Worm (Caenorhabditis elegans) whole organism, mixed stage, embryonic: ENCODE data around the gene lelo-4.

Experiments
- M03D4.4 ChIP-seq: sonication (generic microtip); optimal IDR thresholded peaks from 2 replicates; lab custom pipeline; 2017; ENCODE audit warnings: mild to moderate bottlenecking, missing genetic modification characterization, missing compliant biosample characterization
- bed-3 ChIP-seq: fragments of 200-800 bp; sonication (Bioruptor generic); optimal IDR thresholded peaks from 3 replicates; lab custom pipeline; 2018; ENCODE audit warnings: mild to moderate bottlenecking, missing genetic modification characterization, moderate library complexity, missing compliant biosample characterization
- blmp-1 ChIP-seq: fragments of 150-350 bp; optimal IDR thresholded peaks from 2 replicates; lab custom pipeline; 2014; ENCODE audit warnings: missing biosample characterization, missing genetic modification characterization
- ceh-39 ChIP-seq: fragments of 150-350 bp; optimal IDR thresholded peaks from 2 replicates; lab custom pipeline; 2014; ENCODE audit warnings: missing biosample characterization, missing genetic modification characterization
- ceh-83 ChIP-seq: fragments of 200-800 bp; sonication (Bioruptor generic); optimal IDR thresholded peaks from 2 replicates; lab custom pipeline; 2018; ENCODE audit warnings: mild to moderate bottlenecking, missing genetic modification characterization, missing compliant biosample characterization
- ces-1 ChIP-seq: fragments of 150-350 bp; optimal IDR thresholded peaks from 2 replicates; lab custom pipeline; 2014; ENCODE audit warnings: missing biosample characterization, missing genetic modification reagents, missing genetic modification characterization
- cnd-1 ChIP-seq: fragments of 200-800 bp; sonication (Bioruptor generic); optimal IDR thresholded peaks from 2 replicates; lab custom pipeline; 2018; ENCODE audit warnings: mild to moderate bottlenecking, missing genetic modification characterization, missing compliant biosample characterization
- drap-1 ChIP-seq: fragments of 200-800 bp; sonication (Bioruptor generic); optimal IDR thresholded peaks from 3 replicates; lab custom pipeline; 2018; ENCODE audit warnings: mild to moderate bottlenecking, missing genetic modification characterization, missing compliant biosample characterization
- elt-1 ChIP-seq: sonication (generic microtip); optimal IDR thresholded peaks from 2 replicates; lab custom pipeline; 2017; ENCODE audit warnings: missing genetic modification characterization, mild to moderate bottlenecking, missing compliant biosample characterization, antibody characterized with exemption, moderate library complexity, borderline replicate concordance; ENCODE audit not compliant: insufficient read depth
- elt-3 ChIP-seq: fragments of 150-350 bp; optimal IDR thresholded peaks from 2 replicates; lab custom pipeline; 2014; ENCODE audit warnings: missing biosample characterization, missing genetic modification characterization
- flh-1 ChIP-seq: fragments of 200-800 bp; sonication (Bioruptor generic); optimal IDR thresholded peaks from 2 replicates; lab custom pipeline; 2018; ENCODE audit warnings: mild to moderate bottlenecking, missing genetic modification characterization, moderate library complexity, missing compliant biosample characterization
- ham-2 ChIP-seq: fragments of 200-800 bp; sonication (Bioruptor generic); optimal IDR thresholded peaks from 2 replicates; lab custom pipeline; 2018; ENCODE audit warnings: mild to moderate bottlenecking, missing genetic modification characterization, missing compliant biosample characterization
- hlh-1 ChIP-seq: fragments of 150-350 bp; optimal IDR thresholded peaks from 2 replicates; lab custom pipeline; 2014; ENCODE audit warnings: missing biosample characterization, missing genetic modification reagents, missing genetic modification characterization
- lin-13 ChIP-seq: fragments of 150-350 bp; optimal IDR thresholded peaks from 2 replicates; lab custom pipeline; 2014; ENCODE audit warnings: missing biosample characterization, missing genetic modification characterization
- lin-32 ChIP-seq: fragments of 200-800 bp; sonication (Bioruptor generic); optimal IDR thresholded peaks from 2 replicates; lab custom pipeline; 2018; ENCODE audit warnings: mild to moderate bottlenecking, missing genetic modification characterization, missing compliant biosample characterization
- lsy-2 ChIP-seq: fragments of 150-350 bp; optimal IDR thresholded peaks from 2 replicates; lab custom pipeline; 2014; ENCODE audit warnings: missing biosample characterization, missing genetic modification characterization
- mab-5 ChIP-seq: fragments of 150-350 bp; optimal IDR thresholded peaks from 2 replicates; lab custom pipeline; 2014; ENCODE audit warnings: missing biosample characterization, missing genetic modification characterization
- mep-1 ChIP-seq: fragments of 150-350 bp; optimal IDR thresholded peaks from 2 replicates; lab custom pipeline; 2017; ENCODE audit warnings: missing biosample characterization, missing genetic modification reagents, missing genetic modification characterization, inconsistent platforms
- mls-2 ChIP-seq: sonication (generic microtip); optimal IDR thresholded peaks from 2 replicates; lab custom pipeline; 2016; ENCODE audit warnings: mild to moderate bottlenecking, missing genetic modification characterization, moderate library complexity, missing compliant biosample characterization
- nhr-2 ChIP-seq: fragments of 150-350 bp; optimal IDR thresholded peaks from 2 replicates; lab custom pipeline; 2014; ENCODE audit warnings: missing biosample characterization, missing genetic modification characterization
- nhr-237 ChIP-seq: fragments of 150-350 bp; optimal IDR thresholded peaks from 2 replicates; lab custom pipeline; 2014; ENCODE audit warnings: missing biosample characterization, missing genetic modification characterization
- nhr-28 ChIP-seq: fragments of 150-350 bp; optimal IDR thresholded peaks from 2 replicates; lab custom pipeline; 2014; ENCODE audit warnings: missing biosample characterization, missing genetic modification characterization
- nhr-76 ChIP-seq: sonication (generic microtip); optimal IDR thresholded peaks from 2 replicates; lab custom pipeline; 2017; ENCODE audit warnings: missing biosample characterization, missing genetic modification characterization
- pha-4 ChIP-seq: fragments of 150-350 bp; optimal IDR thresholded peaks from 2 replicates; lab custom pipeline; 2018; ENCODE audit warnings: missing biosample characterization, missing genetic modification reagents, missing genetic modification characterization
- sem-2 ChIP-seq: fragments of 200-800 bp; sonication (Bioruptor generic); optimal IDR thresholded peaks from 2 replicates; lab custom pipeline; 2018; ENCODE audit warnings: mild to moderate bottlenecking, missing genetic modification characterization, missing compliant biosample characterization
- snpc-4 ChIP-seq: fragments of 150-350 bp; optimal IDR thresholded peaks from 2 replicates; lab custom pipeline; 2014; ENCODE audit warnings: missing biosample characterization, missing genetic modification characterization
- sptf-1 ChIP-seq: sonication (generic microtip); optimal IDR thresholded peaks from 2 replicates; lab custom pipeline; 2017; ENCODE audit warnings: mild to moderate bottlenecking, missing genetic modification characterization, moderate library complexity, missing compliant biosample characterization
- tbx-8 ChIP-seq: fragments of 200-800 bp; sonication (Bioruptor generic); optimal IDR thresholded peaks from 2 replicates; lab custom pipeline; 2018; ENCODE audit warnings: mild to moderate bottlenecking, missing genetic modification characterization, moderate library complexity, missing compliant biosample characterization
- unc-120 ChIP-seq: sonication (generic microtip); optimal IDR thresholded peaks from 2 replicates; lab custom pipeline; 2017; ENCODE audit warnings: missing genetic modification characterization, missing compliant biosample characterization; ENCODE audit not compliant: poor library complexity, severe bottlenecking
- unc-62 ChIP-seq: fragments of 150-350 bp; optimal IDR thresholded peaks from 2 replicates; lab custom pipeline; 2014; ENCODE audit warnings: missing biosample characterization, missing genetic modification reagents, missing genetic modification characterization
- zip-8 ChIP-seq: fragments of 150-350 bp; optimal IDR thresholded peaks from 2 replicates; lab custom pipeline; 2014; ENCODE audit warnings: missing biosample characterization, missing genetic modification characterization
- ztf-11 ChIP-seq: fragments of 150-350 bp; optimal IDR thresholded peaks from 2 replicates; lab custom pipeline; 2014; ENCODE audit warnings: missing biosample characterization, missing genetic modification characterization

Gene lelo-4

DNA sequence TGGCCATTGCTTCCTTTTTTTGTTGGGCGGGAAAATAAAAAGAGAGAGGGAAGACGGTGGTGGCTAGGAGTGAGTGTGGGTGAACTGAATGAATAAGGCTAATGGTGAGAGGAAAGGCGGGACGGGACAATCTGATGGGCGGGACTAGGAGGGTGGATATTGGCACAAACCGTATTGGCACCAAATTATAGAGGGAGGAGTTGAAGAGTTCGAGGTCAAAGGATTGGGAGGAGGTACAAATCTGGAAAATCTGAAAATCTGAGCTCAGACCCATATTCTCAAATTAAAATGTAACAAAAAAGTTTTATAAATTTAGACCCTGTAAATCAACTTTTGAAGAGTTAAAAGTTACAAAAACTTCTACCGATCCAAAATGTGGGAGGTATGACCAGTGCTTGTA, 24.1 kb downstream of the lelo-4 start, which contains the start of gene hlh-14:
Gene hlh-14, minus strand, starts transcription at position 101 of the 400 bp plus-strand sequence.
- no peak for TF ChIP-seq snpc-4 (tag; lab: Kevin White, UChicago)
- TF ChIP-seq nhr-237 (tag; lab: Kevin White, UChicago) = no peak
- TF ChIP-seq mep-1 (tag; lab: Kevin White, UChicago) = no peak
- no peak for TF ChIP-seq unc-62
- TF ChIP-seq hlh-1 (tag; lab: Kevin White, UChicago) = no peak
- no peak for TF ChIP-seq pha-4 (tag; lab: Kevin White, UChicago)

- TF ChIP-seq lin-32 (GFP tag; lab: Kevin White, UChicago) = no peak
- no peak for TF ChIP-seq nhr-76 (tag; lab: Kevin White, UChicago)
- no peak for TF ChIP-seq bed-3 (GFP tag; lab: Kevin White, UChicago)
- no peak for TF ChIP-seq flh-1 (GFP tag; lab: Kevin White, UChicago)
- no peak for TF ChIP-seq unc-120 (tag; lab: Kevin White, UChicago)
- TF ChIP-seq M03D4.4 = no peak
- TF ChIP-seq ceh-83 (GFP tag; lab: Kevin White, UChicago) = no peak
- TF ChIP-seq nhr-28 = no peak
- no peak for TF ChIP-seq mep-1 (tag; lab: Kevin White, UChicago)
- no peak for TF ChIP-seq ces-1 (GFP tag; lab: Kevin White, UChicago)
- no peak for TF ChIP-seq ham-2 (GFP tag; lab: Kevin White, UChicago)
These were observed 28.0 kb downstream of the lelo-4 start for ce11 chrII:5742767-5743166.

DNA sequence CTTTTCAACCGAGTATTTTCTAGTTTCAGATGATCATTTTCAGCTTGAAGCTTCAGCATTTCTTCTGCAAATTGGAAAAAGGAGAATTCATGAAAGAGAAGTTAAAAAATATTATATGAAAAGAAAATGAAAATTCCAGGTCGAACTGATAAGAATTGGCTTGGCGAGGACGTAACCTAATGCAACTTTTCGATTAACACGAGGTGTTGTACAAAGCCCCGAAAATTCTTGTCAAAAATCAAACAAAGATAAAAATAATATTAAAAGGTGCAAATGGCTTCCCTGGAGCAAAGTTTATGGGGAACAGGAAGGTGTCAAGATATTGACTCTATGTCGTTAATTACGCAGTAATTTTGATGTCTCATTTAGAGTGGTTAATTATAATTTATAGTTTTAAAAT, 29.6 kb downstream of the lelo-4 start:
- TF ChIP-seq snpc-4 (tag; lab: Kevin White, UChicago) (no peak), lsy-2 (no peak), elt-3 (tag; lab: Kevin White, UChicago) (no peak), hlh-1 (tag; lab: Kevin White, UChicago) (no peak), lin-13 (tag; lab: Kevin White, UChicago) (no peak), mls-2 (tag; lab: Kevin White, UChicago) (no peak), sem-2 (no peak), pha-4 (tag; lab: Kevin White, UChicago) (no peak), tbx-8 (GFP tag; lab: Kevin White, UChicago) (no peak), blmp-1 (tag; lab: Kevin White, UChicago) (no peak)

- TF ChIP-seq zip-8 (tag; lab: Kevin White, UChicago) (peak; percentile 95), snpc-4 (tag; lab: Kevin White, UChicago) (no peak), nhr-2 (tag; lab: Kevin White, UChicago) (peak; percentile 88), drap-1 (GFP tag; lab: Kevin White, UChicago) (no peak)
These were observed 30.4 kb downstream of the lelo-4 start, which contains the start of gene F10C1.9 for ce11 chrII:5745088-5745487. Gene F10C1.9, minus strand, starts transcription at chrII:5745284.

DNA sequence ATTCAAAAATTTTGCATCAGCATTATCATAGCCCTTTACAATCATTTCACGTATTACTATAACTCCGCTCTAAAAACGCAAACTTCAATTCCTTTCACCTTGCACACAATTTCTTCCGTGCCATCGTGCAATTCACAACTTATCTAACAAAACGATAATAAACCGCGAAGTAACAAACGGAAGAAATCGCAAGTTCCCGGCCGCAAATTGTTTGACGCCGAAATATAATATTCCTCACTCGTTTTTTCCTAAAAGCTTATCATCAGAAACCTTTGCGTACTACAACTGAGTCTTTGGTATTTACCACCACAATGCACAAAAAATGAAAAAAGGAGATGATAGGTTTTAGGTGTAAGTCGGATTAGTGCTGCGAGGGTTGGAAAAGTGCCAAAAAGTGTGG, 32.6 kb downstream of the lelo-4 start:
- no peak for TF ChIP-seq nhr-28
- no peak for TF ChIP-seq ceh-39 (tag; lab: Kevin White, UChicago)
- no peak for TF ChIP-seq mab-5 (tag; lab: Kevin White, UChicago)
- no peak for TF ChIP-seq unc-62
- no peak for TF ChIP-seq elt-1 (tag; lab: Kevin White, UChicago)
- TF ChIP-seq bed-3 (GFP tag; lab: Kevin White, UChicago) = no peak
- no peak for TF ChIP-seq sptf-1 (tag; lab: Kevin White, UChicago)
- TF ChIP-seq ces-1 (GFP tag; lab: Kevin White, UChicago) = no peak
- no peak for TF ChIP-seq ztf-11 (tag; lab: Kevin White, UChicago)

DNA sequence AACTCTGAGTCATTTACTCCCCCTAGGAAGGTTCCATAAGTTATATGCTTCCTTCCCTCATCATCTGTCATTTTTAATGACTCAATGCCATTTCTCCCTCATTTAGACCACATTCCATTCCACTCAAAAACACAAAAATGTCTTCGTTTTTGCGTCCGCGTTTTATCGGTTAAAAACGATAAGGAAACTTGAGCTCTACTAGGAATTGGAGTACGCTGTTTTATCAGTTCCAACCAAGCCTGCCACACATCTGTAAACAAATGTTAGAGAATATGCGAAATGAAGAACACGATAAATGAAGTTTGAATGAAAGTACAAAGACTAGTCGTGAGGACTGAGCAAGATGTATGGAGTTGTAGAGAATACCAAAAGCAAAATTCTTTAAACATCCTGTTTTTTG, 33.7 kb downstream of the lelo-4 start:
- no peak for TF ChIP-seq lin-32 (GFP tag; lab: Kevin White, UChicago)
- TF ChIP-seq zip-8 (tag; lab: Kevin White, UChicago) = no peak
- no peak for TF ChIP-seq sem-2
- TF ChIP-seq snpc-4 (tag; lab: Kevin White, UChicago) = no peak
- TF ChIP-seq cnd-1 (tag; lab: Kevin White, UChicago) = no peak
- no peak for TF ChIP-seq hlh-1 (tag; lab: Kevin White, UChicago)
- TF ChIP-seq unc-120 (tag; lab: Kevin White, UChicago) = no peak
- no peak for TF ChIP-seq drap-1 (GFP tag; lab: Kevin White, UChicago)
- no peak for TF ChIP-seq lin-13 (tag; lab: Kevin White, UChicago)
- TF ChIP-seq nhr-76 (tag; lab: Kevin White, UChicago) = no peak
- TF ChIP-seq bed-3 (GFP tag; lab: Kevin White, UChicago) = no peak
- TF ChIP-seq M03D4.4 = no peak
- no peak for TF ChIP-seq elt-3 (tag; lab: Kevin White, UChicago)
- TF ChIP-seq flh-1 (GFP tag; lab: Kevin White, UChicago) = no peak
- no peak for TF ChIP-seq nhr-28
- TF ChIP-seq nhr-237 (tag; lab: Kevin White, UChicago) = no peak
